Worm (Caenorhabditis elegans) whole organism, dauer: Measurements from ENCODE around the gene str-6.
"Not testable (repeated sequence)": the region's sequence is repeated elsewhere in the genome, so short reads cannot be mapped to it uniquely, and the experiment has no call there.

Source experiments
- unc-62 ChIP-seq: sonication (generic microtip); optimal IDR thresholded peaks from 2 replicates; lab custom pipeline; 2017; ENCODE audit warnings: missing biosample characterization, missing genetic modification reagents, missing genetic modification characterization

Gene str-6

DNA sequence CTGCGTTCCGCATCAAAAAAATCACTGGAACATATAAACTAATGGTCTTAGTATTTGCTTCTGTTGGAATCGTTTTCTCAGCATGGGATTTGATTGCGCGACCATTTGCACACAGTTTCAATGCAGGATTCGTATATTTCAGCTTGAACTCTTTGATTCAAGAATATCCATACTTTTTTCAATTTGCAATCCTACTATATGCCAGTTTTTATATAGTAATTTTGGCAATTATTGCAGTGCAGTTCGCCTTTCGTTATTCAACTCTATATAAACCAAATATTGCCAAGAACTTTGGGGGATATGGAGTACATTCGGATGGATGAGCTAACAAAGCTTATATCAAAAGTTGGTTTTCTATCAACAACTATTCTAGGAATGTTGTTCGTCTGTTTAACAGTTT, 2.9 kb upstream of the str-6 start, which contains the start of gene str-5:
Gene str-5, plus strand, starts transcription at position 301 of the 400 bp plus-strand sequence.
- TF ChIP-seq unc-62: not testable (repeated sequence)

ce11 chrV:15752049-15752448, 2.0 kb upstream of the str-6 start, which contains the start of gene str-43:
str-43 (minus strand) TSS chrV:15752149.
- TF ChIP-seq unc-62: no peak

DNA sequence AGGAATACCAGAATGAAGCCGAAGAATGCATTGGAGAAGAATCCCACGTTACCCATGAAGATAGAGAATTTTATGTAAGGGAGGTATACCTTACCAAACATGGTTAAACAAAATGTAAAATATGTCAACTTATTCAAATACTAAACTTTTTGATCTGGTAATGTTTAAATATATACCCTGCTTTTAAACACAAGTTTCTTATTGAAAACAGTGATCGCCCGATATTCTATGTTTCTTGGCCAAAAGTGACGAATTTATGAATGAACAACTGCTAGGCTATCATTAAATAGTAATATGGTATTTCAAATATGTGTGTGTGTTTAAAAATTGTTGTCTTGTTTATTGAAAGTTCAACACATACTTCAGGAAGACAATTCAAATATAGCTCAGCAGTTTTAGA, 1.7 kb downstream of the str-6 start, which contains the start of gene T23D5.8:
Gene T23D5.8, minus strand, starts transcription at position 101 of the 400 bp plus-strand sequence.
- TF ChIP-seq unc-62: not testable (repeated sequence)

DNA sequence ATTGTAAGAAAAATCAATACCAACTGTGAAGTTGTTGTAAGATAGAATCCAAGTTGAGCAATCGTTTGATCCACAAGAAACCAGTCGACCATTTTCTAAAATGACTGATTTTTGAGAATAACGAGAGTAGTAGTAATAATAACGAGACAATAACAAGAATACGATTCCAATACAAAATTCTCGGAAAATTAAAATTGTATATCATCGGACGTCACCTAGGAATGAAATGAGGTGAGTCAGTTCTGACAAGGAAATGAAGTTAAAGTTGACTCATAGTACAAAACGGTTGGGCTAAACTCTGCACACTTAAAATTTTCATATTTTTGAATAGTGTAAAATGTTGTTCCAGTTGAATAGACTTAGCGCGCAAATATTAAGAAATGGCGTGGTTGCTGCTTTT, 5.7 kb downstream of the str-6 start, which contains the start of gene str-19:
Gene str-19, minus strand, starts transcription at position 101 of the 400 bp plus-strand sequence.
- not testable (repeated sequence) for TF ChIP-seq unc-62

- TF ChIP-seq unc-62: no peak
These were observed 8.2 kb downstream of the str-6 start, which contains the start of gene str-18 for ce11 chrV:15741851-15742250. str-18 (minus strand) TSS chrV:15741951.

DNA sequence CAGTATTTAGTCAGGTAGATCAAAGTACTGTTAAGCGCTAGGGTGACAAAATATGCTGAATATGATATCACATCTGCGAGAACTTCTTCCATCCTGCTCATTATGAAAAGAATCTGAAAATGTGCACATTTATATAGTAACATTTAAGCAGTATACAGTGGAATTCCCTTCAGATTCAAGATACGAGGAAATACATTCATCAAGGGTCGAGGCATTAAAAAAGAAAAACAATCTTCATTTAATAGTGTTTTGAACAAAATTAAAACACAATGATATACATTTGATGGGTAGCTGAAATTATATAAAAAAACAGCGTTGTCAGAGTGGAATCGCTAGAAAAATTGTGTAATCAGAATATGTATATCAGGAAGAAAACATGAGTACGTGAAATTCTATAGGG, 14.3 kb downstream of the str-6 start, which contains the start of gene str-27:
Gene str-27, minus strand, starts transcription at position 101 of the 400 bp plus-strand sequence.
- TF ChIP-seq unc-62: no peak

- TF ChIP-seq unc-62: no peak
These were observed 16.5 kb downstream of the str-6 start, which contains the start of gene T23D5.3 for ce11 chrV:15733568-15733967. T23D5.3 (minus strand) TSS chrV:15733668.

ce11 chrV:15733020-15733419, 17.0 kb downstream of the str-6 start:
- TF ChIP-seq unc-62: no peak

- TF ChIP-seq unc-62: no peak
These were observed 17.8 kb downstream of the str-6 start, which contains the start of gene str-38 for ce11 chrV:15732209-15732608. str-38 (minus strand) TSS chrV:15732309.

DNA sequence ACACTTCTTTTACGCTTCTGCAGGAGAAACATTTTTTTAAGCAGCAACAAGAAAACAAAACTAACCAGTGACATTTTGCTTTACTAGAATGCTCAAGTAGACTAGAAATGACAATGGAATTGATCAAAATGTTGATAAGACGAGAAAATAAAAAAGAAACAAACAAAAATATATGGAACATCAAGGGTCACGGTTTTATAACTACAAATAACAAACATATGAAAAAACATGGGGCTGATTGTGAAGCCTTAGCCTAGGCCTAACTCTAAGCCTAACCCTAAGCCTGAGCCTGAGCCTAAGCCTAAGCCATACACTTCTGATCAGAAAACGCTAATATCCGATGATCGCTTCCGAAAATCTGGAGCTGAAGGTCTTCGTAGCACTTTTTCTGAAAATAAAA, 19.6 kb downstream of the str-6 start, which contains the start of gene Y6E2A.10:
Gene Y6E2A.10, minus strand, starts transcription at position 101 of the 400 bp plus-strand sequence.
- no peak for TF ChIP-seq unc-62

ce11 chrV:15726610-15727009, 23.4 kb downstream of the str-6 start, which contains the start of the genes irld-57 and sfxn-1.3:
irld-57 (minus strand) TSS chrV:15726710.
sfxn-1.3 (plus strand) TSS chrV:15726841.
- TF ChIP-seq unc-62: no peak

- no peak for TF ChIP-seq unc-62
These were observed 28.1 kb downstream of the str-6 start, which contains the start of gene srh-140 for ce11 chrV:15721888-15722287. srh-140 (plus strand) TSS chrV:15722188.

DNA sequence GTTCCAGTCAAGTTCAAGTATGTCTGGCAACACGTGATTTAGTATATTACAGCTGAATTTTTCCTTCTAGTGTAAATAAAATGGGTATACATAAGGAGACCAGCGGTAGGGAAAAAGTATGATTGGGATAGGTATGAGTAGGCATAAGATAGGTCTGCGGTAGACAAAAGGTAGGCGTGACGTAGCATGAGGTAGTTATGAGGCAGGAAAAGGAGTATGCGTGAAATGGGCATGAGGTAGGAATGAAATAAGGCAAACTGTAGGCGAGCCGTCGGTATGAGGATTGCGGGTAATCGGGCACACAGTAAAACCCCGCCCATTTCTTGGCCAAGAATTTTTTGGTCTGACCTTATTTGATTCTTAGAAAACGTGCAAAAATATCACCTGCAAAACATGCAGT, 28.6 kb downstream of the str-6 start:
- no peak for TF ChIP-seq unc-62

DNA sequence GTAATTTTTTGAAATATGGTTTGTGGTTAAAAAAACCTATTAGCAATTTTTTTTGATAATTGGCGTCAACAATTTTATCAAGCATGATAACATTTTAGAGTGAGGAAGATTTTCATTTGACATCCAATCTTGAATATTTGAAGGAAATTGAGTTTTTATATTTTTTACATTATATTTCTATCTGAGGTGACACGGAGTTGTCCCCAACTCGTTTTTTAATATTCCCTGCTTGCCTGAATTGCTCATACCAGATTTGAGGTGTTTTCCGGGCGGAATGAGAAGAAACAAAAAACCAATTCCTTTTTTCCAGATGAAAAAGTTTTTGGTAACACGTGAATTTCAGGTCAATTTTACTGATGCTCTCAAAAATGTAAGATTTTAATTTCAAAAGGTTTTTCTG, 30.5 kb downstream of the str-6 start, which contains the start of gene Y6E2A.7:
Gene Y6E2A.7, plus strand, starts transcription at position 301 of the 400 bp plus-strand sequence.
- no peak for TF ChIP-seq unc-62

ce11 chrV:15718562-15718961, 31.5 kb downstream of the str-6 start, which contains the start of gene Y6E2A.5:
Y6E2A.5 (minus strand) TSS chrV:15718662.
- no peak for TF ChIP-seq unc-62

ce11 chrV:15716679-15717078, 33.4 kb downstream of the str-6 start, which contains the start of gene Y6E2A.4:
Y6E2A.4 (minus strand) TSS chrV:15716779.
- no peak for TF ChIP-seq unc-62

DNA sequence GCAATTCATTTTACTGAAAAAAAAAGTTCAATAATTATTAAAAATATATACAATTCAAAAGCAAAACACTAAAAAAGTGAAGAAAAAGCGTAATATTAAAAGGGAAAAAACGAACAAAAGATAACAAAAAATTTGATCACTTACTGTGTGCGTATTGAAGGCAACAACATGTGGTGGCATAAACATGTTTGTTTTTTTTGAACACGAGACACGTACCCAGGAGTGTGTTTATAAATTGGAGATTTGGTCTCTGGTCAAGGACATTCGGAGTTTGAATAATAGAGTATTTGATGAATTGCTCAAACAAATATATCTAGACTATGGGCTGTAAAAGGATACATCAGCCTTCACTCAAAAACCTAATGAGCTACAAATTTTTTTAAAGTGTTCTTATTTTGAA, 34.4 kb downstream of the str-6 start:
- TF ChIP-seq unc-62: no peak

DNA sequence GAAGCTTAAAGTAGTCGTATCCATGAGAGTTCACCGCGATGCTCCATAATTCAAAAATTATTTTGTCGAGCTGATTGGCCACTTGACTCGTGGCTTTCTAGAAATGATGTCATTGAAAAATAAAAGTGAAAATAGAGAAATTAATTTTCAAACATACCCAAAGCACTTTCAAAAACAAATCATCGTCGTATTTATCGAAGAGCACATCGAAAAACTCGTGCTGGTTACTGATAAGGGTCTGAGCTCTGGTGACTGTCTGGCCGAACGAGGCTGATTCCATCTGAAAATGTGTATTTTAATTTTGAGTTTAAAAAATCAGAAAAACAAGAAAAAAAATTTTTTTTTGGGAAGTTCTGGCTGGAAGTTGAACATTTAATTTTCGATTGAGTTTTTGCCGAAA, 37.6 kb downstream of the str-6 start:
- no peak for TF ChIP-seq unc-62
